Worm (Caenorhabditis elegans) whole organism, L4 larva: Measurements from ENCODE around the gene nspc-18.

Experiments used
- D1046.2 ChIP-seq: fragments of 200-800 bp; sonication (Bioruptor generic); IDR thresholded peaks from 2 replicates; pipeline ENCODE4 v1.3.6; 2022; ENCODE audit warnings: missing genetic modification characterization, missing compliant biosample characterization
- F10B5.3 ChIP-seq: sonication (generic microtip); optimal IDR thresholded peaks from 2 replicates; lab custom pipeline; 2016; ENCODE audit warnings: mild to moderate bottlenecking, missing genetic modification characterization, missing compliant biosample characterization
- F44E2.7 ChIP-seq: fragments of 200-800 bp; sonication (Bioruptor generic); IDR thresholded peaks from 2 replicates; pipeline ENCODE4 v2.1.2; 2022; ENCODE audit warnings: missing genetic modification characterization, missing compliant biosample characterization
- F49E8.2 ChIP-seq: sonication (generic microtip); optimal IDR thresholded peaks from 2 replicates; lab custom pipeline; 2016; ENCODE audit warnings: missing compliant biosample characterization, mild to moderate bottlenecking, missing genetic modification characterization, borderline replicate concordance
- R02D3.7 ChIP-seq: fragments of 150-350 bp; sonication (generic microtip); optimal IDR thresholded peaks from 3 replicates; lab custom pipeline; 2014; ENCODE audit warnings: missing biosample characterization, missing genetic modification characterization
- T26A8.4 ChIP-seq: fragments of 200-800 bp; sonication (Bioruptor generic); IDR thresholded peaks from 2 replicates; pipeline ENCODE4 v1.3.6; 2022; ENCODE audit warnings: missing genetic modification characterization, missing compliant biosample characterization
- Y48G9A.11 ChIP-seq: fragments of 200-800 bp; sonication (Bioruptor generic); IDR thresholded peaks from 2 replicates; pipeline ENCODE4 v1.3.6; 2022; ENCODE audit warnings: missing genetic modification reagents, missing genetic modification characterization, missing compliant biosample characterization
- ZK546.5 ChIP-seq, 2 experiments: sonication (generic microtip); optimal IDR thresholded peaks; 2 replicates each; lab custom pipeline; 2017; ENCODE audit warnings: missing biosample characterization in 2 of 2, missing genetic modification characterization in 2 of 2
- aly-2 ChIP-seq: sonication (generic microtip); optimal IDR thresholded peaks from 2 replicates; lab custom pipeline; 2018; ENCODE audit warnings: missing biosample characterization, missing genetic modification characterization
- ama-1 ChIP-seq: fragments of 150-350 bp; optimal IDR thresholded peaks from 2 replicates; lab custom pipeline; 2014; ENCODE audit warnings: inconsistent platforms, mixed read lengths
- ceh-62 ChIP-seq: sonication (generic microtip); optimal IDR thresholded peaks from 2 replicates; lab custom pipeline; 2017; ENCODE audit warnings: missing biosample characterization, missing genetic modification characterization
- ces-1 ChIP-seq: fragments of 150-350 bp; sonication (generic microtip); optimal IDR thresholded peaks from 4 replicates; lab custom pipeline; 2014; ENCODE audit warnings: missing biosample characterization, missing genetic modification reagents, missing genetic modification characterization
- cey-2 ChIP-seq: sonication (generic microtip); optimal IDR thresholded peaks from 3 replicates; lab custom pipeline; 2017; ENCODE audit warnings: missing genetic modification characterization, mild to moderate bottlenecking, missing compliant biosample characterization, antibody characterized with exemption, borderline replicate concordance; ENCODE audit not compliant: insufficient read depth
- ctbp-1 ChIP-seq: fragments of 200-800 bp; sonication (Bioruptor generic); IDR thresholded peaks from 2 replicates; pipeline ENCODE4 v1.3.6; 2022; ENCODE audit warnings: missing genetic modification reagents, missing genetic modification characterization, missing compliant biosample characterization
- daf-12 ChIP-seq: fragments of 150-350 bp; optimal IDR thresholded peaks from 2 replicates; lab custom pipeline; 2014; ENCODE audit warnings: missing biosample characterization, missing genetic modification reagents, missing genetic modification characterization
- daf-16 ChIP-seq, 3 experiments: sonication (generic microtip); optimal IDR thresholded peaks; 2 replicates each; lab custom pipeline; 2016 to 2017; ENCODE audit warnings: missing genetic modification characterization in 3 of 3, missing genetic modification reagents in 3 of 3, mild to moderate bottlenecking in 2 of 3, missing compliant biosample characterization in 2 of 3, missing biosample characterization in 1 of 3, moderate library complexity in 1 of 3
- daf-8 ChIP-seq: fragments of 200-800 bp; sonication (Bioruptor generic); IDR thresholded peaks from 2 replicates; pipeline ENCODE4 v1.3.6; 2022; ENCODE audit warnings: missing genetic modification characterization, missing compliant biosample characterization
- dmd-9 ChIP-seq: fragments of 200-800 bp; sonication (Bioruptor generic); IDR thresholded peaks from 2 replicates; pipeline ENCODE4 v1.3.6; 2022; ENCODE audit warnings: missing genetic modification reagents, missing genetic modification characterization, missing compliant biosample characterization
- egl-27 ChIP-seq: sonication (generic microtip); optimal IDR thresholded peaks from 3 replicates; lab custom pipeline; 2017; ENCODE audit warnings: missing biosample characterization, missing genetic modification reagents, missing genetic modification characterization
- fos-1 ChIP-seq: fragments of 150-350 bp; optimal IDR thresholded peaks from 2 replicates; lab custom pipeline; 2014; ENCODE audit warnings: missing biosample characterization, missing genetic modification characterization
- gei-8 ChIP-seq: fragments of 200-800 bp; sonication (Bioruptor generic); optimal IDR thresholded peaks from 2 replicates; lab custom pipeline; 2018; ENCODE audit warnings: mild to moderate bottlenecking, missing genetic modification characterization, missing compliant biosample characterization
- hif-1 ChIP-seq, 2 experiments: sonication (generic microtip); optimal IDR thresholded peaks; 2 replicates each; lab custom pipeline; 2016 to 2017; ENCODE audit warnings: missing compliant biosample characterization in 2 of 2, missing genetic modification characterization in 2 of 2, missing genetic modification reagents in 2 of 2, missing genotype in 2 of 2, mild to moderate bottlenecking in 1 of 2
- hlh-11 ChIP-seq: fragments of 200-800 bp; sonication (Bioruptor generic); optimal IDR thresholded peaks from 2 replicates; lab custom pipeline; 2018; ENCODE audit warnings: mild to moderate bottlenecking, missing genetic modification characterization, missing compliant biosample characterization
- hlh-30 ChIP-seq: sonication (generic microtip); optimal IDR thresholded peaks from 2 replicates; lab custom pipeline; 2017; ENCODE audit warnings: antibody characterized with exemption, mild to moderate bottlenecking, missing genetic modification characterization, missing compliant biosample characterization; ENCODE audit not compliant: insufficient read depth
- jun-1 ChIP-seq: fragments of 150-350 bp; optimal IDR thresholded peaks from 2 replicates; lab custom pipeline; 2014; ENCODE audit warnings: missing biosample characterization, missing genetic modification reagents, missing genetic modification characterization
- lin-13 ChIP-seq: fragments of 150-350 bp; optimal IDR thresholded peaks from 2 replicates; lab custom pipeline; 2014; ENCODE audit warnings: missing biosample characterization, missing genetic modification reagents, missing genetic modification characterization
- lin-15B ChIP-seq: fragments of 150-350 bp; sonication (generic microtip); optimal IDR thresholded peaks from 3 replicates; lab custom pipeline; 2014; ENCODE audit warnings: missing biosample characterization, missing genetic modification characterization
- madf-9 ChIP-seq: fragments of 200-800 bp; sonication (Bioruptor generic); conservative IDR thresholded peaks from 2 replicates; pipeline ENCODE4 v1.3.6; 2022; ENCODE audit warnings: missing genetic modification reagents, missing genetic modification characterization, missing compliant biosample characterization
- mdl-1 ChIP-seq, 2 experiments: fragments of 150-350 bp in 1 of 2; sonication (generic microtip) in 1 of 2; optimal IDR thresholded peaks; 2 replicates each; lab custom pipeline; 2014 to 2017; ENCODE audit warnings: missing biosample characterization in 2 of 2, missing genetic modification characterization in 2 of 2
- mxl-2 ChIP-seq: fragments of 200-800 bp; sonication (Bioruptor generic); conservative IDR thresholded peaks from 2 replicates; pipeline ENCODE4 v1.3.6; 2022; ENCODE audit warnings: missing genetic modification reagents, missing genetic modification characterization, missing compliant biosample characterization
- mxl-3 ChIP-seq: fragments of 200-800 bp; sonication (Bioruptor generic); optimal IDR thresholded peaks from 2 replicates; lab custom pipeline; 2018; ENCODE audit warnings: mild to moderate bottlenecking, missing genetic modification characterization, missing compliant biosample characterization
- nhr-11 ChIP-seq: fragments of 150-350 bp; optimal IDR thresholded peaks from 2 replicates; lab custom pipeline; 2014; ENCODE audit warnings: missing biosample characterization, missing genetic modification characterization
- nhr-237 ChIP-seq: sonication (generic microtip); optimal IDR thresholded peaks from 2 replicates; lab custom pipeline; 2017; ENCODE audit warnings: missing biosample characterization, missing genetic modification characterization
- nhr-25 ChIP-seq: sonication (generic microtip); optimal IDR thresholded peaks from 2 replicates; lab custom pipeline; 2017; ENCODE audit warnings: missing genetic modification characterization, mild to moderate bottlenecking, missing compliant biosample characterization, antibody characterized with exemption, moderate library complexity, borderline replicate concordance; ENCODE audit not compliant: insufficient read depth
- nhr-28 ChIP-seq: fragments of 150-350 bp; optimal IDR thresholded peaks from 2 replicates; lab custom pipeline; 2014; ENCODE audit warnings: missing biosample characterization, missing genetic modification characterization
- nhr-77 ChIP-seq: fragments of 150-350 bp; optimal IDR thresholded peaks from 2 replicates; lab custom pipeline; 2014; ENCODE audit warnings: missing biosample characterization, missing genetic modification characterization
- pha-4 ChIP-seq, 2 experiments: fragments of 150-350 bp in 1 of 2; fragments of 200-800 bp in 1 of 2; sonication (Bioruptor generic) in 1 of 2; IDR thresholded peaks in 1 of 2; optimal IDR thresholded peaks in 1 of 2; 2 replicates each; pipeline versions ENCODE4 v1.3.6 to Lab custom; 2014 to 2022; ENCODE audit warnings: missing genetic modification characterization in 2 of 2, missing genetic modification reagents in 2 of 2, missing biosample characterization in 1 of 2, missing compliant biosample characterization in 1 of 2
- pqm-1 ChIP-seq: sonication (generic microtip); optimal IDR thresholded peaks from 2 replicates; lab custom pipeline; 2017; ENCODE audit warnings: missing biosample characterization, missing genetic modification characterization
- sdz-12 ChIP-seq: fragments of 200-800 bp; sonication (Bioruptor generic); optimal IDR thresholded peaks from 2 replicates; lab custom pipeline; 2018; ENCODE audit warnings: mild to moderate bottlenecking, missing genetic modification characterization, missing compliant biosample characterization
- snpc-1.2 ChIP-seq: fragments of 200-800 bp; sonication (Bioruptor generic); IDR thresholded peaks from 2 replicates; pipeline ENCODE4 v1.3.6; 2022; ENCODE audit warnings: missing genetic modification reagents, missing genetic modification characterization, missing compliant biosample characterization
- snpc-4 ChIP-seq: fragments of 150-350 bp; optimal IDR thresholded peaks from 2 replicates; lab custom pipeline; 2014; ENCODE audit warnings: missing biosample characterization, missing genetic modification characterization
- spr-1 ChIP-seq: sonication (generic microtip); optimal IDR thresholded peaks from 2 replicates; lab custom pipeline; 2016; ENCODE audit warnings: mild to moderate bottlenecking, missing genetic modification characterization, missing compliant biosample characterization
- spr-3 ChIP-seq: fragments of 200-800 bp; sonication (Bioruptor generic); optimal IDR thresholded peaks from 2 replicates; lab custom pipeline; 2018; ENCODE audit warnings: mild to moderate bottlenecking, missing genetic modification characterization, missing compliant biosample characterization
- tag-97 ChIP-seq: fragments of 200-800 bp; sonication (Bioruptor generic); IDR thresholded peaks from 2 replicates; pipeline ENCODE4 v1.3.6; 2022; ENCODE audit warnings: missing genetic modification characterization, missing compliant biosample characterization
- unc-130 ChIP-seq: sonication (generic microtip); optimal IDR thresholded peaks from 2 replicates; lab custom pipeline; 2016; ENCODE audit warnings: missing genetic modification reagents, missing genetic modification characterization, missing compliant biosample characterization
- unc-39 ChIP-seq: sonication (generic microtip); optimal IDR thresholded peaks from 2 replicates; lab custom pipeline; 2017; ENCODE audit warnings: missing biosample characterization, missing genetic modification characterization
- unc-62 ChIP-seq, 3 experiments: fragments of 150-350 bp in 1 of 3; sonication (generic microtip); optimal IDR thresholded peaks in 2 of 3; peaks in 1 of 3; 1 replicate in 1 of 3; 2 replicates in 2 of 3; lab custom pipeline; 2014 to 2017; ENCODE audit warnings: missing biosample characterization in 3 of 3, missing genetic modification characterization in 3 of 3, missing genetic modification reagents in 3 of 3, missing genotype in 1 of 3
- zag-1 ChIP-seq: fragments of 150-350 bp; optimal IDR thresholded peaks from 2 replicates; lab custom pipeline; 2014; ENCODE audit warnings: missing biosample characterization, missing genetic modification characterization
- zip-11 ChIP-seq: fragments of 200-800 bp; sonication (Bioruptor generic); IDR thresholded peaks from 2 replicates; pipeline ENCODE4 v1.3.6; 2022; ENCODE audit warnings: missing genetic modification characterization, missing compliant biosample characterization
- ztf-11 ChIP-seq: fragments of 150-350 bp; optimal IDR thresholded peaks from 2 replicates; lab custom pipeline; 2014; ENCODE audit warnings: missing biosample characterization, missing genetic modification characterization

The nspc-18 gene

ce11 chrX:14480248-14480647 is 47.2 kb downstream of the nspc-18 start, which contains the start of gene gfi-3:
gfi-3 (plus strand) TSS chrX:14480572.
- peak; percentile 55 for TF ChIP-seq snpc-4 (tag; lab: Kevin White, UChicago)
- TF ChIP-seq F44E2.7 (GFP tag; lab: Robert Waterston, UW) = no peak
- TF ChIP-seq pqm-1 (tag; lab: Kevin White, UChicago) = no peak
- TF ChIP-seq nhr-77 (tag; lab: Kevin White, UChicago) = peak; percentile 30
- peak; percentile 82 for TF ChIP-seq hlh-11 (tag; lab: Kevin White, UChicago)
- TF ChIP-seq daf-12 (tag; lab: Kevin White, UChicago) = no peak
- TF ChIP-seq T26A8.4 (GFP tag; lab: Robert Waterston, UW) = peak; percentile 77
- peak in 1 of 2 experiments; percentile 58 for TF ChIP-seq hif-1 (tag; optimal IDR thresholded peaks at IDR 0.05; lab: Kevin White, UChicago)
- TF ChIP-seq F10B5.3 (tag; lab: Kevin White, UChicago) = no peak
- peak; percentile 46 for TF ChIP-seq spr-1 (tag; lab: Kevin White, UChicago)
- TF ChIP-seq nhr-11 = peak; percentile 43
- no peak for TF ChIP-seq ces-1 (GFP tag; lab: Kevin White, UChicago)
- TF ChIP-seq lin-13 (GFP tag; lab: Kevin White, UChicago) = peak; percentile 61
- TF ChIP-seq dmd-9 = no peak
- no peak for TF ChIP-seq ZK546.5 (tag; optimal IDR thresholded peaks at IDR 0.05; lab: Kevin White, UChicago)
- no peak for TF ChIP-seq unc-39 (tag; lab: Kevin White, UChicago)
- TF ChIP-seq F49E8.2 = no peak
- TF ChIP-seq jun-1 (tag; lab: Kevin White, UChicago) = no peak
- no peak for TF ChIP-seq unc-130 (GFP tag; lab: Kevin White, UChicago)
- peak; percentile 50 for TF ChIP-seq nhr-25 (tag; lab: Kevin White, UChicago)
- no peak for TF ChIP-seq nhr-237 (tag; lab: Kevin White, UChicago)
- TF ChIP-seq fos-1 (tag; lab: Kevin White, UChicago) = no peak
- TF ChIP-seq ctbp-1 (GFP tag; lab: Robert Waterston, UW) = peak; percentile 72
- peak; percentile 12 for TF ChIP-seq spr-3 (GFP tag; lab: Kevin White, UChicago)
- no peak for TF ChIP-seq zag-1 (tag; lab: Kevin White, UChicago)
- TF ChIP-seq pha-4 (GFP tag; IDR thresholded peaks at IDR 0.05; lab: Robert Waterston, UW) = peak; percentile 78
- TF ChIP-seq pha-4 (tag; optimal IDR thresholded peaks at IDR 0.05; lab: Kevin White, UChicago) = no peak
- no peak for TF ChIP-seq egl-27 (tag; lab: Kevin White, UChicago)
- TF ChIP-seq mxl-3 (GFP tag; lab: Kevin White, UChicago) = peak; percentile 64
- no peak for TF ChIP-seq Y48G9A.11 (GFP tag; lab: Robert Waterston, UW)
- no peak for TF ChIP-seq R02D3.7 (tag; lab: Kevin White, UChicago)
- TF ChIP-seq snpc-1.2 = no peak
- no peak for TF ChIP-seq aly-2 (tag; lab: Kevin White, UChicago)
- TF ChIP-seq hlh-30 (tag; lab: Kevin White, UChicago) = peak; percentile 73
- TF ChIP-seq tag-97 (GFP tag; lab: Robert Waterston, UW) = no peak
- no peak for TF ChIP-seq mxl-2 (GFP tag; lab: Robert Waterston, UW)
- no peak for TF ChIP-seq ztf-11 (tag; lab: Kevin White, UChicago)
- no peak for TF ChIP-seq zip-11 (GFP tag; lab: Robert Waterston, UW)
- no peak for TF ChIP-seq ceh-62 (tag; lab: Kevin White, UChicago)
- no peak for TF ChIP-seq D1046.2
- no peak for TF ChIP-seq madf-9 (GFP tag; lab: Robert Waterston, UW)
- no peak for TF ChIP-seq daf-8 (GFP tag; lab: Robert Waterston, UW)
- no peak for TF ChIP-seq cey-2 (tag; lab: Kevin White, UChicago)
- peak in 1 of 2 experiments; percentile 22 for TF ChIP-seq daf-16 (GFP tag; optimal IDR thresholded peaks at IDR 0.05; lab: Kevin White, UChicago)
- peak; percentile 59 for TF ChIP-seq daf-16 (tag; optimal IDR thresholded peaks at IDR 0.05; lab: Kevin White, UChicago)
- TF ChIP-seq lin-15B = no peak
- TF ChIP-seq unc-62 (GFP tag; optimal IDR thresholded peaks at IDR 0.05 in 1 of 2; lab: Kevin White, UChicago) = no peak
- TF ChIP-seq unc-62 (tag; optimal IDR thresholded peaks at IDR 0.05; lab: Kevin White, UChicago) = no peak
- TF ChIP-seq gei-8 (GFP tag; lab: Kevin White, UChicago) = no peak
- TF ChIP-seq mdl-1 (tag; optimal IDR thresholded peaks at IDR 0.05; lab: Kevin White, UChicago) = peak in 1 of 2 experiments; percentile 45
- TF ChIP-seq sdz-12 (GFP tag; lab: Kevin White, UChicago) = no peak
- no peak for TF ChIP-seq ama-1 (lab: Kevin White, UChicago)
- peak; percentile 67 for TF ChIP-seq nhr-28 (tag; lab: Kevin White, UChicago)
